Worm (Caenorhabditis elegans) whole organism, L4/young adult: ENCODE results near the gene bir-1.

Source experiments
- W03F9.2 ChIP-seq: fragments of 150-350 bp; optimal IDR thresholded peaks from 2 replicates; lab custom pipeline; 2014; ENCODE audit warnings: missing biosample characterization, missing genetic modification characterization
- dao-5 ChIP-seq: sonication (generic microtip); optimal IDR thresholded peaks from 2 replicates; lab custom pipeline; 2016; ENCODE audit warnings: missing genotype, missing genetic modification characterization, moderate library complexity, missing compliant biosample characterization
- him-1 ChIP-seq: sonication (generic microtip); optimal IDR thresholded peaks from 2 replicates; lab custom pipeline; 2016; ENCODE audit warnings: missing genotype, missing genetic modification reagents, missing genetic modification characterization, missing compliant biosample characterization

DNA sequence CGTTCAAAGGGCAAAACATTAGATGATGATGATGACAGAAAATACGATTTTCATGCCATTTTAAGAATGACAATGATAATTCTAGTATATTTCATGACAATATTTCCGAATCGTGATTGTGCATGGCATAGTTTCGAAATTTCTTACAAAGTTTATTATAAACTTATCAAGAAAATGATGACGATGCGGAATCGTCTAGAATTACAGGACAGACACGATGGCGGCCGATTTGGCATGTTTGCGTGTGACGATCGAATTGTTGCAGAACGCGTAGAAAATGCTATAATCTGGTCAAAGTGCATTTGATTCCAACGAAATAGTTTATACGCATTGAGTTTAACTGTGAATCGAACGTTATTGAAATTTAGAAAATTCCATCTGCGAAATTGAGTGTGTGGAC is 5.0 kb downstream of the bir-1 start:
- no peak for TF ChIP-seq dao-5 (tag; lab: Kevin White, UChicago)
- no peak for TF ChIP-seq W03F9.2
- TF ChIP-seq him-1 (tag; lab: Kevin White, UChicago) = no peak
